Worm (Caenorhabditis elegans) whole organism, L4 larva: Measurements from ENCODE around the gene lgg-2.

Source experiments
- F26F4.8 ChIP-seq: fragments of 200-800 bp; sonication (Bioruptor generic); conservative IDR thresholded peaks from 2 replicates; pipeline ENCODE4 v1.3.6; 2022; ENCODE audit warnings: missing genetic modification characterization, missing compliant biosample characterization
- F44E2.7 ChIP-seq: fragments of 200-800 bp; sonication (Bioruptor generic); IDR thresholded peaks from 2 replicates; pipeline ENCODE4 v2.1.2; 2022; ENCODE audit warnings: missing genetic modification characterization, missing compliant biosample characterization
- ZK546.5 ChIP-seq, 2 experiments: sonication (generic microtip); optimal IDR thresholded peaks; 2 replicates each; lab custom pipeline; 2017; ENCODE audit warnings: missing biosample characterization in 2 of 2, missing genetic modification characterization in 2 of 2
- daf-8 ChIP-seq: fragments of 200-800 bp; sonication (Bioruptor generic); IDR thresholded peaks from 2 replicates; pipeline ENCODE4 v1.3.6; 2022; ENCODE audit warnings: missing genetic modification characterization, missing compliant biosample characterization
- lin-15B ChIP-seq: fragments of 150-350 bp; sonication (generic microtip); optimal IDR thresholded peaks from 3 replicates; lab custom pipeline; 2014; ENCODE audit warnings: missing biosample characterization, missing genetic modification characterization
- lsy-2 ChIP-seq, 2 experiments: fragments of 150-350 bp in 1 of 2; sonication (generic microtip) in 1 of 2; optimal IDR thresholded peaks; 2 replicates each; lab custom pipeline; 2014 to 2017; ENCODE audit warnings: missing biosample characterization in 2 of 2, missing genetic modification characterization in 2 of 2
- mep-1 ChIP-seq: fragments of 150-350 bp; sonication (generic microtip); optimal IDR thresholded peaks from 3 replicates; lab custom pipeline; 2014; ENCODE audit warnings: missing biosample characterization, missing genetic modification characterization
- nhr-11 ChIP-seq: fragments of 150-350 bp; optimal IDR thresholded peaks from 2 replicates; lab custom pipeline; 2014; ENCODE audit warnings: missing biosample characterization, missing genetic modification characterization
- nhr-237 ChIP-seq: sonication (generic microtip); optimal IDR thresholded peaks from 2 replicates; lab custom pipeline; 2017; ENCODE audit warnings: missing biosample characterization, missing genetic modification characterization
- unc-62 ChIP-seq, 3 experiments: fragments of 150-350 bp in 1 of 3; sonication (generic microtip); optimal IDR thresholded peaks in 2 of 3; peaks in 1 of 3; 1 replicate in 1 of 3; 2 replicates in 2 of 3; lab custom pipeline; 2014 to 2017; ENCODE audit warnings: missing biosample characterization in 3 of 3, missing genetic modification characterization in 3 of 3, missing genetic modification reagents in 3 of 3, missing genotype in 1 of 3
- zag-1 ChIP-seq: fragments of 150-350 bp; optimal IDR thresholded peaks from 2 replicates; lab custom pipeline; 2014; ENCODE audit warnings: missing biosample characterization, missing genetic modification characterization
- ztf-11 ChIP-seq: fragments of 150-350 bp; optimal IDR thresholded peaks from 2 replicates; lab custom pipeline; 2014; ENCODE audit warnings: missing biosample characterization, missing genetic modification characterization

- no peak for TF ChIP-seq daf-8 (GFP tag; lab: Robert Waterston, UW)
- TF ChIP-seq F26F4.8 (GFP tag; lab: Robert Waterston, UW) = no peak
- no peak for TF ChIP-seq F44E2.7 (GFP tag; lab: Robert Waterston, UW)
- TF ChIP-seq zag-1 (tag; lab: Kevin White, UChicago) = no peak
- TF ChIP-seq nhr-237 = no peak
- no peak for TF ChIP-seq lin-15B
- TF ChIP-seq ztf-11 (tag; lab: Kevin White, UChicago) = no peak
- TF ChIP-seq unc-62 (GFP tag; optimal IDR thresholded peaks at IDR 0.05 in 1 of 2; lab: Kevin White, UChicago) = peak in 1 of 2 experiments; percentile 95
- no peak for TF ChIP-seq unc-62 (tag; optimal IDR thresholded peaks at IDR 0.05; lab: Kevin White, UChicago)
- TF ChIP-seq ZK546.5 (tag; optimal IDR thresholded peaks at IDR 0.05; lab: Kevin White, UChicago) = no peak
- TF ChIP-seq mep-1 (tag; lab: Kevin White, UChicago) = no peak
- TF ChIP-seq nhr-11 (tag; lab: Kevin White, UChicago) = no peak
- no peak for TF ChIP-seq lsy-2 (tag; optimal IDR thresholded peaks at IDR 0.05; lab: Kevin White, UChicago)
Observed at ce11 chrIV:10971636-10972199, 36.0 kb upstream of the lgg-2 start.
